Worm (Caenorhabditis elegans): ENCODE measurements around the gene sri-6.

Gene sri-6

DNA sequence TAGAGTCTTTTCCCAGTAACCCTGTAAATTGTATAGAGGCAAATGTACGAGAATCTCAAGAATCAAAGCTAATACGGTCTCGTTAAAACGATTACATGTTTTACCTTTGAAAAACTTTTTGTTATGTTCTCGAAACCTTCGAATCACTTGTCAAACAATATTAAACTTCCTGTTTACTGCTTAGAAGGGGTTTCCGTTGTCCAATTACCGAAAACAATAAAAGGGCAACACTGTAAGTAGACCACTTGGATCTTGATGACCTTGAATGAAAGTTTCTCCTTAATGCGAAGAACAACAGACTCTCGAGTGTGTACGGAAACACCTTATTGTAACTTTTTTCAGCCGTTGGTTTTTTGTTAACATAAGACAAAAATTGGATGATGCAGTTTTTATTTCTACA lies 15.1 kb downstream of the sri-6 start:
- TF ChIP-seq nhr-25 (tag; optimal IDR thresholded peaks at IDR 0.05) (peak; percentile 82), mab-5 (tag; optimal IDR thresholded peaks at IDR 0.05) (no peak), lsy-2 (tag; optimal IDR thresholded peaks at IDR 0.05) (peak in 1 of 2 experiments; percentile 6), C34F6.9 (tag; optimal IDR thresholded peaks at IDR 0.05) (no peak), sma-3 (GFP tag; optimal IDR thresholded peaks at IDR 0.05) (peak; percentile 15)

DNA sequence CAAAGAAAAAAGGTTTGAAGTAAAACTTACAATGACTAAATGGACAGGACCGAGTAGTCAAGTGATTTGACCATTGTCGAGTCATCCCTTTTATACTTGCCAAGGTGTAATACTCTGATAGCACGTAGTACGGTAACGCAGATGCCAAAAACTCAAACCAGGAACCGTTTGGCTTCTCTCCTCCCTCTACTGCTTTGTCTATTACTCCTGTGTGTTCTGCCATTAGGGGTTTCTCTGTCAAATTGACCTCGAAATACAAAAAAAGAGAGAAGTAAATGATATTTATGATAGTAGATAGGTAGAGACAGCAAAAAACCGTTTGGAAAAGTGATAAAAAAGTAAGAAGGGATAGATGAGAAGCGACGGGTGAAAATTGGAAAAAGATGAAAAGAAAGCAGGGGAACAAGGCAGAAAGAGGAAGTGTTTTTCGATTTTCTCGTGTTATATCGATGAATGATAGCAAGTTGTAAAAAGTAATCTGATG lies 16.7 kb downstream of the sri-6 start, which contains the start of the genes col-159 and col-160:
TSS of gene col-159 (minus strand) at position 51 of the 484 bp plus-strand sequence.
TSS of gene col-160 (minus strand) at position 63 of the 484 bp plus-strand sequence.
- TF ChIP-seq lsy-2 (tag; optimal IDR thresholded peaks at IDR 0.05): peak in 1 of 2 experiments; percentile 4
- peak; percentile 72 for TF ChIP-seq nhr-25 (tag; optimal IDR thresholded peaks at IDR 0.05)
- peak; percentile 69 for TF ChIP-seq egl-27 (tag; optimal IDR thresholded peaks at IDR 0.05)
- TF ChIP-seq nhr-21 (tag; optimal IDR thresholded peaks at IDR 0.05): peak; percentile 44
- TF ChIP-seq crh-2 (tag; optimal IDR thresholded peaks at IDR 0.05): peak; percentile 36
- TF ChIP-seq lin-39 (tag; optimal IDR thresholded peaks at IDR 0.05): no peak
- TF ChIP-seq sma-9 (GFP tag; optimal IDR thresholded peaks at IDR 0.05): peak; percentile 26
- TF ChIP-seq sma-9 (tag; optimal IDR thresholded peaks at IDR 0.05): no peak
- TF ChIP-seq nhr-129 (tag; optimal IDR thresholded peaks at IDR 0.05): peak; percentile 77
- TF ChIP-seq elt-1 (tag; optimal IDR thresholded peaks at IDR 0.05): no peak
- TF ChIP-seq zag-1 (tag; optimal IDR thresholded peaks at IDR 0.05): no peak
- TF ChIP-seq sma-3 (GFP tag; optimal IDR thresholded peaks at IDR 0.05): peak; percentile 74
- TF ChIP-seq blmp-1 (tag; optimal IDR thresholded peaks at IDR 0.05; ENCODE audit: insufficient read depth): peak; percentile 83
- peak; percentile 21 for TF ChIP-seq Y55F3AM.14 (GFP tag; optimal IDR thresholded peaks at IDR 0.05)

DNA sequence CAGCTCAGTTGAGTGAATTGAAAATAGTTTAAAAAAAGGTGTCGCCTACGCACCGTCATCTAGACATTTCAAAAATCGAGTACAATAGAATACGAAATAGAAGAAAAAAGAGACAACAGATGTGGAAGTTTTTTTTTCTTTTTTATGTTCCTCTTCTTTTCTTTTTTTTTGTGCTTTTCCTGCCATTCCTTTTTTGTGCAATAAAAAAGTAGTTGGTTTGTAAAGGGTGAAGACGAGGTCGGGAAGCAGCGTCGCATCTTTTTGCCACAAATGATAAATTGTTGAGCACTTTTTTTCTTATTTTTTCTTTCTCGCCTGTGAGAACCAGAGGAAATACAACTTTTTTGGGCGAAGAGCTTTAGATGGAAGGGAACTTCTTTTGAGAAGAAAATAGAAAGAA lies 21.0 kb downstream of the sri-6 start:
- TF ChIP-seq skn-1 (tag; optimal IDR thresholded peaks at IDR 0.05): no peak
- TF ChIP-seq ceh-82 (tag; optimal IDR thresholded peaks at IDR 0.05): no peak
- no peak for TF ChIP-seq unc-55 (GFP tag; optimal IDR thresholded peaks at IDR 0.05)
- TF ChIP-seq ztf-1 (GFP tag; conservative IDR thresholded peaks at IDR 0.05): no peak
- TF ChIP-seq fos-1 (tag; optimal IDR thresholded peaks at IDR 0.05): no peak
- TF ChIP-seq nhr-23 (tag; optimal IDR thresholded peaks at IDR 0.05): no peak
- TF ChIP-seq egl-27 (tag; optimal IDR thresholded peaks at IDR 0.05): no peak

DNA sequence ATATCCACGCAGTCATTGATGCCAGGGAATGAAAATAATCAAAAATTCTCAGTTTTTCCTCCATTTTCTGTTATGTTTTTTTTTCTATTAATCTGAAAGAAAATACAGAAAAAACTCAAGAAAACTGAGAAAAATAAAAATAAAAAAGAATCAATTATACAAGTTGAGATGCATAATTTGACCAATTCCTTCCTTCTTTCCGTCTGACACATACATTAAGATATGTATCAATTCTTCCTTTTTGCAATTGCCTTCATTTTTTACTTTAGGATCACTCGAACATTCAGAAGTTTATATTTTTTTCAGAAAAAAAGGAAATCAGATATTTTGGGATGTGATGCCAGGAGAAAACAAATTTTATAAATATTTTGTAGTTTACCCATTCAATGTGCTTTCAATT lies 21.9 kb downstream of the sri-6 start, which contains the start of gene F57B1.5:
TSS of gene F57B1.5 (plus strand) at position 301 of the 400 bp plus-strand sequence.
- TF ChIP-seq ceh-16 (tag; optimal IDR thresholded peaks at IDR 0.05) (no peak), fos-1 (tag; optimal IDR thresholded peaks at IDR 0.05) (no peak), nhr-129 (tag; optimal IDR thresholded peaks at IDR 0.05) (no peak), zag-1 (tag; optimal IDR thresholded peaks at IDR 0.05) (no peak), nhr-23 (tag; optimal IDR thresholded peaks at IDR 0.05) (no peak), elt-3 (tag; optimal IDR thresholded peaks at IDR 0.05) (no peak), ama-1 (optimal IDR thresholded peaks at IDR 0.05) (no peak), nhr-25 (tag; optimal IDR thresholded peaks at IDR 0.05) (no peak), mab-5 (tag; optimal IDR thresholded peaks at IDR 0.05) (no peak), ZK546.5 (tag; optimal IDR thresholded peaks at IDR 0.05) (no peak), nhr-237 (tag; optimal IDR thresholded peaks at IDR 0.05) (no peak)

DNA sequence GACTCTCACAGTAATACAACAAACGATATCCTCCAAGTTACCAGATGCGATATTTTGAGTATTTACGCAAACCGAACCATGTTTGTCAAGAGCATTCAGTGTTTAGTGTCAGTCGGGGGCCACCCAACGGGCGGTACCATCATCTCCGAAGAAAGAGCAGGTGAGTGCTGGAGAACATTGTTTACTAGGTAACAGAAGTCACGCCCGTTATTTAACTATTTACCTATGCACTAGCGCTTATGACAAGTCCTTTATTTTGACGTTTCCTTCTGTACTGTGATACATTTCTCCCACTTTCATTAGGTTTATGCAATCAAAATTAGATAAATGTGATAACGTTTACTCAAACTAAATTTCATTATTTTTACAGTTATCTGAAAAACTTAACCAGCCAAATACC lies 24.1 kb downstream of the sri-6 start, which contains the start of gene F57B1.6:
TSS of gene F57B1.6 (plus strand) at position 79 of the 400 bp plus-strand sequence.
- TF ChIP-seq gmeb-1 (tag; optimal IDR thresholded peaks at IDR 0.05): no peak
- TF ChIP-seq skn-1 (tag; optimal IDR thresholded peaks at IDR 0.05): no peak
- no peak for TF ChIP-seq nhr-237 (tag; optimal IDR thresholded peaks at IDR 0.05)
- no peak for TF ChIP-seq nhr-6 (tag; optimal IDR thresholded peaks at IDR 0.05)
- TF ChIP-seq sem-4 (tag; optimal IDR thresholded peaks at IDR 0.05): no peak
- no peak for TF ChIP-seq elt-3 (tag; optimal IDR thresholded peaks at IDR 0.05)
- no peak for TF ChIP-seq alr-1 (tag; optimal IDR thresholded peaks at IDR 0.05)
- TF ChIP-seq aly-2 (tag; optimal IDR thresholded peaks at IDR 0.05): no peak

DNA sequence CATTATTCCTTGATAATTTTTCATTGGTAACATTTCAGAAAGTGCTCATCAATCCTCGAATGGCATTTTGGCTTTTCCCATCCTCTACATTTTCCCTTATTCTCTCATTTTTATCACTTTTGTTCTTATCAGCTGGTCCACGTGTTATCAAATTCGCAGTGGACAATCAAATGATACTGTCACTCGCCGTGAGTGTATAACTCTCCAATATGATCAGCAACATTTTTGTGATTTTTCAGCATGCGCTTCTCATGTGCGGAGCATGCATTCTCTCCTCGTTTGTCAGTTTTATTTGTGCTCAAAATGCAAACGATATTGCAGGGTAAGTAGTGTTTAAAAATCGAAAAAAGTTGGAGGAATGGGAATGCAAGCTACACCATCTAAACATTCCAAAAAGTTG lies 27.1 kb downstream of the sri-6 start:
- TF ChIP-seq unc-55 (GFP tag; optimal IDR thresholded peaks at IDR 0.05): no peak
- TF ChIP-seq crh-2 (tag; optimal IDR thresholded peaks at IDR 0.05): peak; percentile 79
- no peak for TF ChIP-seq ztf-1 (GFP tag; conservative IDR thresholded peaks at IDR 0.05)
- TF ChIP-seq fos-1 (tag; optimal IDR thresholded peaks at IDR 0.05): peak; percentile 98
- TF ChIP-seq nhr-21 (tag; optimal IDR thresholded peaks at IDR 0.05): no peak
- peak; percentile 70 for TF ChIP-seq F13H6.1 (tag; optimal IDR thresholded peaks at IDR 0.05)
- TF ChIP-seq sma-9 (GFP tag; optimal IDR thresholded peaks at IDR 0.05): peak; percentile 80
- TF ChIP-seq sma-9 (tag; optimal IDR thresholded peaks at IDR 0.05): no peak
